Worm (Caenorhabditis elegans): Measurements from ENCODE around the gene skr-6.

DNA sequence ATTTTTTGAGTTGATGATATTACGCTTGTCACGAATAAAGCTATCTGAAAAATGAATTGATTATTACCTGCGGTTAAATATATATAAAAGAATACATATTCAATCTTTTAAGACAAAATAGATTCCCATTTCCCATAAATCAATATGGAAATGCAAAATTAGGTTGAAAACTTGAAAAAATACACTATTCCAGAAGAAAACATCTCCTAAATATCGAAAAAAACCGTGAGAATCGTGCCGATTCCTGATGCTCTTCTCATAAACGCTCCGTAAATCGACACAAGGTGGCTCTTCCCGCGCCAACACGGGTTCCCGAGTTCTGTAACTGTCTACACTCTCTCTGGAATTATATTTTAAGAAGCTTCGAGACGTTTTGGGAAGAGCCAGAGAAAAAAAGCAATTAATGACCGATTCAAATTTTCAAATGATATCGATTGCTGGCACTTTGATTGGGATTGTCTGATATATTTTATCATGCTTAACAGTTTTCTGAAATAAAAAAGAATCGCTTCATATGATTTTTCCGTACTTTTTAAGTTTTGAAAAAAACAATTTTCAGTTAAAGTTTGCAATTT, 33.0 kb downstream of the skr-6 start, which contains the start of gene R10E8.3:
- TF ChIP-seq ama-1 (optimal IDR thresholded peaks at IDR 0.05) (no peak), tra-4 (tag; optimal IDR thresholded peaks at IDR 0.05) (no peak), ceh-13 (GFP tag; optimal IDR thresholded peaks at IDR 0.05) (no peak), tbx-37 (GFP tag; conservative IDR thresholded peaks at IDR 0.05) (no peak), hmg-4 (GFP tag; optimal IDR thresholded peaks at IDR 0.05) (no peak)

All from whole organism, early embryonic.